Worm (Caenorhabditis elegans): ENCODE measurements around the gene C35D10.5.

ce11 chrIII:4875663-4876062 is 13.5 kb downstream of the C35D10.5 start:
- TF ChIP-seq nhr-25 (tag; optimal IDR thresholded peaks at IDR 0.05) (no peak), unc-62 (GFP tag; optimal IDR thresholded peaks at IDR 0.05) (no peak), R02D3.7 (tag; optimal IDR thresholded peaks at IDR 0.05) (no peak), nhr-77 (tag; optimal IDR thresholded peaks at IDR 0.05) (no peak), lin-13 (GFP tag; optimal IDR thresholded peaks at IDR 0.05) (no peak), mab-5 (tag; optimal IDR thresholded peaks at IDR 0.05) (no peak), lin-11 (tag; optimal IDR thresholded peaks at IDR 0.05) (peak; percentile 4), nhr-12 (tag; optimal IDR thresholded peaks at IDR 0.05) (no peak), ztf-11 (tag; optimal IDR thresholded peaks at IDR 0.05) (no peak), ama-1 (optimal IDR thresholded peaks at IDR 0.05) (no peak), egl-27 (tag; optimal IDR thresholded peaks at IDR 0.05) (no peak), ztf-4 (tag; optimal IDR thresholded peaks at IDR 0.05) (no peak), ZK546.5 (tag; optimal IDR thresholded peaks at IDR 0.05) (no peak), elt-1 (tag; optimal IDR thresholded peaks at IDR 0.05) (no peak)

Data from whole organism, L2 larva.